Fruit fly (Drosophila melanogaster): ENCODE data around the gene Mi-2.
A peak's percentile ranks its signal among the peaks of the same experiment; 100 is the strongest.

The Mi-2 gene

DNA sequence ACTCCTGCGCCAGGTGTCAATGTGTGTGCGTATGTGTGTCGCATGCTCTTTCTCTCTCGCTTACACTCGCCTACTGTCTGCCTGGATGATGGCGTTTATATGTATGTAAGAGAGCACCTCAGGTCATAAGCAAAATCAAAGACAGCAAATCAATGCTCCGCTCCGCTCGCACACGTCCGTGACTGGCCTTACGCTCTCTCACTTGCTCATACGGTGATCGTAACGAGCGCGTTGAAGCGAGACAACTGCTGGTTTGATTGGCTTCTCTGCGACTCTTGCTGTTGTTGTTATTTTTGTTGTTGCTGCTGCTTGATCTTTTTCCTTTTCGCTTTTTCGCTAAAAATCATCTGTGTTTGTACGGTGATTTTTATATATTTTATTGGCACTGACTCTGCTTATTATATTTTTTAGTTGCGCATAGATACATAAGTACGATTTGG lies 14.4 kb downstream of the Mi-2 start (continued):
- TF ChIP-seq CG3281 (GFP tag; optimal IDR thresholded peaks at IDR 0.05) (no peak), sens-2 (GFP tag; IDR thresholded peaks at IDR 0.05) (peak; percentile 88), bsh (GFP tag; optimal IDR thresholded peaks at IDR 0.05) (no peak), psq (GFP tag; optimal IDR thresholded peaks at IDR 0.05) (no peak), CG17385 (GFP tag; optimal IDR thresholded peaks at IDR 0.05) (peak; percentile 19), Doc3 (GFP tag; IDR thresholded peaks at IDR 0.05; ENCODE audit: partially characterized antibody) (peak; percentile 25; the same call in 1 of the 3 replicates), CG1233 (GFP tag; optimal IDR thresholded peaks at IDR 0.05) (no peak), CHES-1-like (GFP tag; optimal IDR thresholded peaks at IDR 0.05) (peak; percentile 24), CG1832 (GFP tag; optimal IDR thresholded peaks at IDR 0.05) (peak; percentile 97), Aef1 (GFP tag; IDR thresholded peaks at IDR 0.05) (peak; percentile 55; the same call in 2 of the 3 replicates), C15 (GFP tag; IDR thresholded peaks at IDR 0.05) (no peak), hth (optimal IDR thresholded peaks at IDR 0.05) (no peak), CG12942 (GFP tag; optimal IDR thresholded peaks at IDR 0.05) (no peak), CG17612 (GFP tag; IDR thresholded peaks at IDR 0.05) (no peak), tin (GFP tag; optimal IDR thresholded peaks at IDR 0.05) (no peak), Doc2 (GFP tag; IDR thresholded peaks at IDR 0.05) (no peak), CG14965 (GFP tag; optimal IDR thresholded peaks at IDR 0.05; ENCODE audit: borderline replicate concordance) (no peak), CG4617 (GFP tag; optimal IDR thresholded peaks at IDR 0.05; ENCODE audit: borderline replicate concordance) (no peak), MBD-R2 (GFP tag; IDR thresholded peaks at IDR 0.05) (0 out of 2 replicates have a peak, but pooled peaks have one; percentile 23), tll (GFP tag; optimal IDR thresholded peaks at IDR 0.05) (peak; percentile 86 to 94), CG7987 (GFP tag; optimal IDR thresholded peaks at IDR 0.05) (peak; percentile 9), sisA (GFP tag; IDR thresholded peaks at IDR 0.05) (no peak), seq (GFP tag; IDR thresholded peaks at IDR 0.05) (no peak), CG8944 (GFP tag; optimal IDR thresholded peaks at IDR 0.05) (no peak), CG1647 (GFP tag; optimal IDR thresholded peaks at IDR 0.05) (no peak), amos (GFP tag; IDR thresholded peaks at IDR 0.05; ENCODE audit: partially characterized antibody) (peak; percentile 12; the same call in 1 of the 2 replicates), CG13123 (GFP tag; optimal IDR thresholded peaks at IDR 0.05) (no peak), CG17359 (tag; optimal IDR thresholded peaks at IDR 0.05) (no peak), Adf1 (GFP tag; IDR thresholded peaks at IDR 0.05) (peak; percentile 46; the same call in 1 of the 2 replicates), nerfin-2 (GFP tag; IDR thresholded peaks at IDR 0.05; ENCODE audit: partially characterized antibody) (no peak), Bdp1 (GFP tag; optimal IDR thresholded peaks at IDR 0.05) (no peak), sima (GFP tag; optimal IDR thresholded peaks at IDR 0.05) (no peak), CG9876 (GFP tag; optimal IDR thresholded peaks at IDR 0.05) (no peak), zen (tag; optimal IDR thresholded peaks at IDR 0.05) (peak; percentile 57), da (GFP tag; optimal IDR thresholded peaks at IDR 0.05) (peak; percentile 32), CG3995 (GFP tag; optimal IDR thresholded peaks at IDR 0.05) (peak; percentile 63), cad (GFP tag; optimal IDR thresholded peaks at IDR 0.05) (no peak), Scr (GFP tag; IDR thresholded peaks at IDR 0.05; ENCODE audit: partially characterized antibody) (peak; percentile 19; the same call in 1 of the 2 replicates), insv (GFP tag; optimal IDR thresholded peaks at IDR 0.05) (peak in 1 of 2 experiments; percentile 5), odd (GFP tag; optimal IDR thresholded peaks at IDR 0.05) (no peak), CG43689 (GFP tag; IDR thresholded peaks at IDR 0.05) (no peak), CG10959 (GFP tag; IDR thresholded peaks at IDR 0.05) (no peak), Med (GFP tag) (peak; percentile 24), her (GFP tag; optimal IDR thresholded peaks at IDR 0.05) (peak; percentile 39), Lim3 (GFP tag; IDR thresholded peaks at IDR 0.05) (no peak), grn (GFP tag; optimal IDR thresholded peaks at IDR 0.05) (no peak), Mrtf (GFP tag; IDR thresholded peaks at IDR 0.05) (no peak), Abd-B (GFP tag; optimal IDR thresholded peaks at IDR 0.05) (no peak), Nf-YB (GFP tag; optimal IDR thresholded peaks at IDR 0.05) (peak; percentile 92), Atf3 (GFP tag; optimal IDR thresholded peaks at IDR 0.05) (no peak), Chrac-16 (GFP tag; optimal IDR thresholded peaks at IDR 0.05) (no peak)

All from whole organism, embryonic.